Worm (Caenorhabditis elegans): Measurements from ENCODE around the gene try-9.

try-9 gene

DNA sequence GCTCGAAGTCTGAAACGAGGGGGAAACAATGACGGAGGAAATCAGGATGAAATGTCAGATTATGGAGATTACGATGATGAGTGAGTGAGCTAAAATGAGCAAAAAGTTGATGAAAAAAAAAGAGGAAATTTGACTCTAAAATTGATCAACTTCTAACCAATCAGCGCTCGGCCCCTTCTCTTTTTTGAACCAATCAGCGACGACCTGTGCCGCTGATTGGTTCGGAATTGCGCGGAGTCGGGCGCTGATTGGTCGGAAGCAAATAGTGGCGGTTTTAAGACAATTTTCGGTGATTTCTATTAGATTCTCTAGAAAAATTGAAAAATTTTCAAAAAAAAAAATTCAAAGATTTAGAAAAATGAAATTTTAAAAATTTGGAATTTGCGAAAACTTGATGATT lies 30.3 kb upstream of the try-9 start:
- TF ChIP-seq zag-1 (tag; optimal IDR thresholded peaks at IDR 0.05) (no peak), nhr-6 (tag; optimal IDR thresholded peaks at IDR 0.05) (no peak), ama-1 (optimal IDR thresholded peaks at IDR 0.05) (no peak), crh-2 (tag; optimal IDR thresholded peaks at IDR 0.05) (no peak), nhr-11 (tag; optimal IDR thresholded peaks at IDR 0.05) (no peak), nhr-23 (tag; optimal IDR thresholded peaks at IDR 0.05) (no peak), nhr-237 (tag; optimal IDR thresholded peaks at IDR 0.05) (no peak), R02D3.7 (tag; optimal IDR thresholded peaks at IDR 0.05) (no peak), lin-39 (tag; optimal IDR thresholded peaks at IDR 0.05) (no peak), ztf-1 (GFP tag; conservative IDR thresholded peaks at IDR 0.05) (no peak), lin-13 (GFP tag; optimal IDR thresholded peaks at IDR 0.05) (no peak), ZK546.5 (tag; optimal IDR thresholded peaks at IDR 0.05) (no peak), elt-3 (tag; optimal IDR thresholded peaks at IDR 0.05) (no peak), unc-39 (tag; optimal IDR thresholded peaks at IDR 0.05) (no peak), mdl-1 (tag; optimal IDR thresholded peaks at IDR 0.05) (no peak), sma-3 (GFP tag; optimal IDR thresholded peaks at IDR 0.05) (no peak), ztf-11 (tag; optimal IDR thresholded peaks at IDR 0.05) (no peak), sem-4 (tag; optimal IDR thresholded peaks at IDR 0.05) (no peak), ceh-82 (tag; optimal IDR thresholded peaks at IDR 0.05) (no peak)

- TF ChIP-seq mbf-1 (tag; optimal IDR thresholded peaks at IDR 0.05) = no peak
- no peak for TF ChIP-seq unc-55 (GFP tag; optimal IDR thresholded peaks at IDR 0.05)
- no peak for TF ChIP-seq ztf-1 (GFP tag; conservative IDR thresholded peaks at IDR 0.05)
- TF ChIP-seq sma-3 (GFP tag; optimal IDR thresholded peaks at IDR 0.05) = no peak
- no peak for TF ChIP-seq nhr-21 (tag; optimal IDR thresholded peaks at IDR 0.05)
- no peak for TF ChIP-seq gmeb-1 (tag; optimal IDR thresholded peaks at IDR 0.05)
- TF ChIP-seq nhr-129 (tag; optimal IDR thresholded peaks at IDR 0.05) = no peak
- no peak for TF ChIP-seq nhr-10 (tag; optimal IDR thresholded peaks at IDR 0.05)
- no peak for TF ChIP-seq Y55F3AM.14 (GFP tag; optimal IDR thresholded peaks at IDR 0.05)
- TF ChIP-seq elt-3 (tag; optimal IDR thresholded peaks at IDR 0.05) = no peak
- no peak for TF ChIP-seq egl-27 (tag; optimal IDR thresholded peaks at IDR 0.05)
- no peak for TF ChIP-seq nhr-25 (tag; optimal IDR thresholded peaks at IDR 0.05)
- TF ChIP-seq elt-1 (tag; optimal IDR thresholded peaks at IDR 0.05) = no peak
- no peak for TF ChIP-seq lsy-2 (tag; optimal IDR thresholded peaks at IDR 0.05)
- no peak for TF ChIP-seq nhr-77 (tag; optimal IDR thresholded peaks at IDR 0.05)
- no peak for TF ChIP-seq lin-11 (tag; optimal IDR thresholded peaks at IDR 0.05)
- no peak for TF ChIP-seq alr-1 (tag; optimal IDR thresholded peaks at IDR 0.05)
- TF ChIP-seq nhr-12 (tag; optimal IDR thresholded peaks at IDR 0.05) = no peak
- no peak for TF ChIP-seq ztf-4 (tag; optimal IDR thresholded peaks at IDR 0.05)
- TF ChIP-seq mdl-1 (tag; optimal IDR thresholded peaks at IDR 0.05) = no peak
Measured at ce11 chrII:4339882-4340281, 28.1 kb upstream of the try-9 start, which contains the start of gene athp-2. athp-2 (plus strand) TSS chrII:4340182.

DNA sequence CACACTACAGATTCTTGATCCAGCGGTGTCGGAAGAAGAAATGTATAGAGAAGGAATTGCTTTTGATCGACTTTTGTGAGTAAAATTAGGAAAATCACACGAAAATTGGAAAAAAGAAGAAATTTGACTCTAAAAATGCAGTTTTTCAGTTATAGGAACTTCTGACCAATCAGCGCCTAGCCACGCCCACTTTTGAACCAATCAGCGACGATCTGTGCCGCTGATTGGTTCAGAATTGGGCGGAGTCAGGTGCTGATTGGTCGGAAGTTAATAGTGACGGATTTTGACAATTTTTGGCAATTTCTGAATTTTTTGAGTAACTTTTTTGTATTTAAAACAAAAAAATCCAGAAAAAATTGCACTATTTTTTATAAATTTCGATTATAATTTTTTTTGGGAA lies 26.5 kb upstream of the try-9 start:
- TF ChIP-seq mdl-1 (tag; optimal IDR thresholded peaks at IDR 0.05) (no peak), ztf-1 (GFP tag; conservative IDR thresholded peaks at IDR 0.05) (no peak), lsy-2 (tag; optimal IDR thresholded peaks at IDR 0.05) (no peak), mab-5 (tag; optimal IDR thresholded peaks at IDR 0.05) (no peak), R02D3.7 (tag; optimal IDR thresholded peaks at IDR 0.05) (no peak), ZK546.5 (tag; optimal IDR thresholded peaks at IDR 0.05) (no peak), C34F6.9 (tag; optimal IDR thresholded peaks at IDR 0.05) (no peak), nhr-12 (tag; optimal IDR thresholded peaks at IDR 0.05) (no peak), nhr-11 (tag; optimal IDR thresholded peaks at IDR 0.05) (no peak), ceh-82 (tag; optimal IDR thresholded peaks at IDR 0.05) (no peak), nhr-77 (tag; optimal IDR thresholded peaks at IDR 0.05) (no peak), blmp-1 (tag; optimal IDR thresholded peaks at IDR 0.05; ENCODE audit: insufficient read depth) (no peak), peb-1 (tag; optimal IDR thresholded peaks at IDR 0.05) (no peak), sma-3 (GFP tag; optimal IDR thresholded peaks at IDR 0.05) (no peak), nhr-6 (tag; optimal IDR thresholded peaks at IDR 0.05) (no peak), lin-11 (tag; optimal IDR thresholded peaks at IDR 0.05) (no peak), nhr-25 (tag; optimal IDR thresholded peaks at IDR 0.05) (no peak), fos-1 (tag; optimal IDR thresholded peaks at IDR 0.05) (no peak), nhr-23 (tag; optimal IDR thresholded peaks at IDR 0.05) (no peak)

Data from whole organism, L2 larva.